Worm (Caenorhabditis elegans) whole organism, late embryonic: ENCODE data around the gene hst-6.

Experiments
- ama-1 ChIP-seq: fragments of 150-350 bp; optimal IDR thresholded peaks from 2 replicates; lab custom pipeline; 2014
- ceh-9 ChIP-seq: sonication (generic microtip); optimal IDR thresholded peaks from 2 replicates; lab custom pipeline; 2016; ENCODE audit warnings: mild to moderate bottlenecking, missing genetic modification characterization, inconsistent platforms, missing compliant biosample characterization
- nhr-11 ChIP-seq: fragments of 150-350 bp; optimal IDR thresholded peaks from 2 replicates; lab custom pipeline; 2014; ENCODE audit warnings: missing biosample characterization, missing genetic modification characterization
- pha-4 ChIP-seq: fragments of 150-350 bp; optimal IDR thresholded peaks from 2 replicates; lab custom pipeline; 2018; ENCODE audit warnings: missing biosample characterization, missing genetic modification reagents, missing genetic modification characterization
- sox-4 ChIP-seq: sonication (generic microtip); optimal IDR thresholded peaks from 2 replicates; lab custom pipeline; 2017; ENCODE audit warnings: mild to moderate bottlenecking, missing genetic modification characterization, inconsistent platforms, missing compliant biosample characterization

- no peak for TF ChIP-seq ceh-9 (tag; lab: Kevin White, UChicago)
- no peak for TF ChIP-seq pha-4 (tag; lab: Kevin White, UChicago)
- TF ChIP-seq ama-1: no peak
- TF ChIP-seq nhr-11: no peak
- no peak for TF ChIP-seq sox-4 (tag; lab: Kevin White, UChicago)
Measured at ce11 chrX:5255320-5255719, 20.0 kb upstream of the hst-6 start.
